Fruit fly (Drosophila melanogaster): ENCODE results near the gene Rcd-1.
A peak's percentile ranks its signal among the peaks of the same experiment; 100 is the strongest.

Rcd-1 gene

dm6 chrX:19613473-19613872 is 25.1 kb upstream of the Rcd-1 start:
- TF ChIP-seq Sp1 (GFP tag; optimal IDR thresholded peaks at IDR 0.05) (peak; percentile 59), Dif (GFP tag; optimal IDR thresholded peaks at IDR 0.05; ENCODE audit: partially characterized antibody) (no peak), rgr (GFP tag; optimal IDR thresholded peaks at IDR 0.05) (peak; percentile 60), CG9705 (GFP tag; optimal IDR thresholded peaks at IDR 0.05) (peak; percentile 62)

DNA sequence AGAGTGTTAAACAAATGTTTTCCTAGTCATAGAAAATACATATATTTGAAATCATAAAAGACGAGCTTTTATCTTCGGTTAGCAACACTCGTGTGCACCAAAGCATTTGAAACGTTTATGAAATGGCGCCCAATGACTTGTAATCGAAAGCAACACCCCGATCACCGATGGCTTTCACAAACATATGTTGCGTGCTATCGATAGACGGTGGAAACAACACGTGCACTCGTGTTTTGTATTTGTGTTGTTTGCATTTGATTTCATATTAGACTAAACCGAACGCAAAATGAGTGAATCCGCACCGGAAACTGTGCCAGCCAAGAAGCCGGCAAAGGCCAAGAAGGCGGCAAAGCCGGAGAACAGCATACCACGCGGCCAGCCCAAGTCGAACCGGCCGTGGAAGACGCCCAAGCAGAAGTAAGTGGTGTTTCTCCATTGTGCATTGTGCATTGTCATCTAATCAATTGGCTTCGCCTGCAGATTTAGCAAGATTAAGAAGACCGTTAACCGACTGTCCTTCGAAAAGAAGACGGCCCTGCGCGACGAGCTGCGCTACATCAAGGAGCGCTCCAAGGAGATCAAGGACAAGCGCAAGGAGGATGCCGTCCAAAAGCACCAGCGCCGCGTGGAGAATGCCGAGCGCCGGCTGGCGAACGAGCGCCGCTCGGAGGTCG is 22.4 kb upstream of the Rcd-1 start, which contains the start of gene CG14210:
CG14210 (plus strand) TSS at position 207 of the 674 bp plus-strand sequence.
- TF ChIP-seq CG32264 (GFP tag; optimal IDR thresholded peaks at IDR 0.05) (no peak), fru (GFP tag; optimal IDR thresholded peaks at IDR 0.05) (no peak), h (GFP tag; optimal IDR thresholded peaks at IDR 0.05) (no peak), Mio (GFP tag; optimal IDR thresholded peaks at IDR 0.05) (no peak), brk (GFP tag; optimal IDR thresholded peaks at IDR 0.05) (no peak), dsf (GFP tag; optimal IDR thresholded peaks at IDR 0.05; ENCODE audit: borderline replicate concordance) (no peak), sv (GFP tag; optimal IDR thresholded peaks at IDR 0.05) (no peak), Myc (optimal IDR thresholded peaks at IDR 0.05) (no peak), N (GFP tag; optimal IDR thresholded peaks at IDR 0.05) (no peak), dl (GFP tag; optimal IDR thresholded peaks at IDR 0.05; ENCODE audit: insufficient read depth in 1 of 2, partially characterized antibody in 2 of 2) (no peak)

dm6 chrX:19618183-19618740 is 20.3 kb upstream of the Rcd-1 start, which contains the start of the genes Pstk and Tim9b:
TSS of gene Pstk (minus strand) at chrX:19618537.
TSS of gene Tim9b (minus strand) at chrX:19618537.
- TF ChIP-seq Abd-B (GFP tag; optimal IDR thresholded peaks at IDR 0.05) = no peak
- no peak for TF ChIP-seq br (GFP tag; optimal IDR thresholded peaks at IDR 0.05)
- no peak for TF ChIP-seq CG32264 (GFP tag; optimal IDR thresholded peaks at IDR 0.05)
- TF ChIP-seq brk (GFP tag; optimal IDR thresholded peaks at IDR 0.05) = no peak
- TF ChIP-seq ey (GFP tag; optimal IDR thresholded peaks at IDR 0.05) = no peak
- no peak for TF ChIP-seq tai (GFP tag; optimal IDR thresholded peaks at IDR 0.05)
- no peak for TF ChIP-seq fru (GFP tag; optimal IDR thresholded peaks at IDR 0.05)
- TF ChIP-seq rgr (GFP tag; optimal IDR thresholded peaks at IDR 0.05) = no peak
- no peak for TF ChIP-seq dsf (GFP tag; optimal IDR thresholded peaks at IDR 0.05; ENCODE audit: borderline replicate concordance)
- TF ChIP-seq lola (GFP tag; optimal IDR thresholded peaks at IDR 0.05) = no peak

DNA sequence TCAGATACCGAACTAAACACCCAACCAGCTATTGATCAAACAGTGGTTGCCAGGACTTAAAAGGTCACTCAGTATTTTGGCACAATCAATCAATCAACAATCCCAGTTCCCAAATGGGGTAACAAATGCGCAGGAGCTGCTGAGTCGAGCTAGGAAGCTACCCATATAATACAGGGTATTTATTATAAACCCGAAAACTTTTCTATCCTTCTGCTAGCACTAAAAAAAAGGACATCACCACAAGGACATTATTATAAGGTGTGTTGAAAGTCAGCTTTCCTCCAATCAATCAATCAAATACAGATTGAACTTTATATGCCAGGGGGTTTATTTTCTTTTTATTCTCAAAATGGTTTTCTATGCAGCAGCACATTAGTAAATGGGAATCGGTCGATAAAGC is 17.4 kb upstream of the Rcd-1 start, which contains the start of gene CG14221:
CG14221 (minus strand) TSS at position 101 of the 400 bp plus-strand sequence.
- TF ChIP-seq woc (GFP tag; optimal IDR thresholded peaks at IDR 0.05) = no peak
- TF ChIP-seq dsf (GFP tag; optimal IDR thresholded peaks at IDR 0.05; ENCODE audit: borderline replicate concordance) = no peak
- no peak for TF ChIP-seq Hr83 (GFP tag; optimal IDR thresholded peaks at IDR 0.05; ENCODE audit: poor library complexity, severe bottlenecking)
- no peak for TF ChIP-seq sv (GFP tag; optimal IDR thresholded peaks at IDR 0.05)
- no peak for TF ChIP-seq CG32264 (GFP tag; optimal IDR thresholded peaks at IDR 0.05)
- no peak for TF ChIP-seq tai (GFP tag; optimal IDR thresholded peaks at IDR 0.05)
- no peak for TF ChIP-seq Hnf4 (GFP tag; optimal IDR thresholded peaks at IDR 0.05)

dm6 chrX:19622924-19623323 is 15.6 kb upstream of the Rcd-1 start, which contains the start of the genes Naa20A and MKP-4:
TSS of gene Naa20A (minus strand) at chrX:19623074.
TSS of gene MKP-4 (plus strand) at chrX:19623114.
- TF ChIP-seq Mio (GFP tag; optimal IDR thresholded peaks at IDR 0.05) = no peak
- no peak for TF ChIP-seq Rel (GFP tag; optimal IDR thresholded peaks at IDR 0.05)
- TF ChIP-seq Rel (tag; optimal IDR thresholded peaks at IDR 0.05) = no peak
- no peak for TF ChIP-seq sv (GFP tag; optimal IDR thresholded peaks at IDR 0.05)
- no peak for TF ChIP-seq pan (optimal IDR thresholded peaks at IDR 0.05)
- TF ChIP-seq Dif (GFP tag; optimal IDR thresholded peaks at IDR 0.05; ENCODE audit: partially characterized antibody) = no peak
- TF ChIP-seq tai (GFP tag; optimal IDR thresholded peaks at IDR 0.05) = no peak
- no peak for TF ChIP-seq Dfd (GFP tag; optimal IDR thresholded peaks at IDR 0.05)
- no peak for TF ChIP-seq Jra (GFP tag; optimal IDR thresholded peaks at IDR 0.05)
- TF ChIP-seq Hnf4 (GFP tag; optimal IDR thresholded peaks at IDR 0.05) = no peak
- no peak for TF ChIP-seq br (GFP tag; optimal IDR thresholded peaks at IDR 0.05)
- TF ChIP-seq lola (GFP tag; optimal IDR thresholded peaks at IDR 0.05) = no peak

DNA sequence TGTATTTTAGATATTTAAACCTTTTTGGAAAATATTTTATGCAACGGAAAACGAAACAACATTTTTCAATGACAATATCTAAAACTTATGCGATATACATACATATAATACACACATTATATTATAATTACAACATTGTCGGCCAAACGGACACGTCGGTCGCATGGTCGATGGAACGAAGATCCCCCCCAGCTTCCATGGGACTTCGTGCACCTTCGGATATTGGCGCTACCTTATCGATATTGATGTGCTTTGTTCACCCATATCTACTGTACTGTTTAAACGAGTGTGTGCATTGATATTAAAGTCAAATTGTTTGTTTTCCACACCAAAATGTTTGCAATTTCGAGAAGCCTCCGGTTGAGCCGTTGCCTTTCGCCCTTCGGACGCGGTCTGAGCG is 13.2 kb upstream of the Rcd-1 start, which contains the start of gene CG14212:
CG14212 (plus strand) TSS at position 301 of the 400 bp plus-strand sequence.
- TF ChIP-seq Dif (GFP tag; optimal IDR thresholded peaks at IDR 0.05; ENCODE audit: partially characterized antibody) = no peak
- TF ChIP-seq Dfd (GFP tag; optimal IDR thresholded peaks at IDR 0.05) = no peak
- TF ChIP-seq Myc (optimal IDR thresholded peaks at IDR 0.05) = no peak
- no peak for TF ChIP-seq Hnf4 (GFP tag; optimal IDR thresholded peaks at IDR 0.05)
- no peak for TF ChIP-seq OdsH (GFP tag; optimal IDR thresholded peaks at IDR 0.05)
- TF ChIP-seq ey (GFP tag; optimal IDR thresholded peaks at IDR 0.05) = no peak
- no peak for TF ChIP-seq Jra (GFP tag; optimal IDR thresholded peaks at IDR 0.05)
- TF ChIP-seq pan (optimal IDR thresholded peaks at IDR 0.05) = no peak
- TF ChIP-seq fru (GFP tag; optimal IDR thresholded peaks at IDR 0.05) = no peak
- TF ChIP-seq jim (GFP tag; optimal IDR thresholded peaks at IDR 0.05) = no peak
- TF ChIP-seq HLH106 (tag; optimal IDR thresholded peaks at IDR 0.05) = no peak
- no peak for TF ChIP-seq h (GFP tag; optimal IDR thresholded peaks at IDR 0.05)
- no peak for TF ChIP-seq dsf (GFP tag; optimal IDR thresholded peaks at IDR 0.05; ENCODE audit: borderline replicate concordance)
- no peak for TF ChIP-seq Rel (GFP tag; optimal IDR thresholded peaks at IDR 0.05)
- no peak for TF ChIP-seq Rel (tag; optimal IDR thresholded peaks at IDR 0.05)

Measured in whole organism, wandering third instar larva.